Worm (Caenorhabditis elegans) whole organism, L4 larva: ENCODE data around the gene str-262.

Source experiments
- D1046.2 ChIP-seq: fragments of 200-800 bp; sonication (Bioruptor generic); IDR thresholded peaks from 2 replicates; pipeline ENCODE4 v1.3.6; 2022; ENCODE audit warnings: missing genetic modification characterization, missing compliant biosample characterization
- F26F4.8 ChIP-seq: fragments of 200-800 bp; sonication (Bioruptor generic); conservative IDR thresholded peaks from 2 replicates; pipeline ENCODE4 v1.3.6; 2022; ENCODE audit warnings: missing genetic modification characterization, missing compliant biosample characterization
- R02D3.7 ChIP-seq: fragments of 150-350 bp; sonication (generic microtip); optimal IDR thresholded peaks from 3 replicates; lab custom pipeline; 2014; ENCODE audit warnings: missing biosample characterization, missing genetic modification characterization
- T20F7.1 ChIP-seq: fragments of 200-800 bp; sonication (Bioruptor generic); optimal IDR thresholded peaks from 2 replicates; lab custom pipeline; 2018; ENCODE audit warnings: mild to moderate bottlenecking, missing genetic modification characterization, missing compliant biosample characterization
- Y48G9A.11 ChIP-seq: fragments of 200-800 bp; sonication (Bioruptor generic); IDR thresholded peaks from 2 replicates; pipeline ENCODE4 v1.3.6; 2022; ENCODE audit warnings: missing genetic modification reagents, missing genetic modification characterization, missing compliant biosample characterization
- aha-1 ChIP-seq: fragments of 150-350 bp; peaks from one replicate; lab custom pipeline; 2014; ENCODE audit warnings: missing biosample characterization, missing genetic modification characterization
- aly-2 ChIP-seq: sonication (generic microtip); optimal IDR thresholded peaks from 2 replicates; lab custom pipeline; 2018; ENCODE audit warnings: missing biosample characterization, missing genetic modification characterization
- ama-1 ChIP-seq: fragments of 150-350 bp; optimal IDR thresholded peaks from 2 replicates; lab custom pipeline; 2014; ENCODE audit warnings: inconsistent platforms, mixed read lengths
- attf-4 ChIP-seq: sonication (generic microtip); optimal IDR thresholded peaks from 3 replicates; lab custom pipeline; 2017; ENCODE audit warnings: missing biosample characterization, missing genetic modification characterization
- ceh-20 ChIP-seq: fragments of 200-800 bp; sonication (Bioruptor generic); IDR thresholded peaks from 2 replicates; pipeline ENCODE4 v1.3.6; 2022; ENCODE audit warnings: missing genetic modification reagents, missing genetic modification characterization, missing compliant biosample characterization
- ceh-28 ChIP-seq: fragments of 150-350 bp; optimal IDR thresholded peaks from 2 replicates; lab custom pipeline; 2014; ENCODE audit warnings: missing biosample characterization, missing genetic modification reagents, missing genetic modification characterization
- ceh-32 ChIP-seq: sonication (generic microtip); optimal IDR thresholded peaks from 2 replicates; lab custom pipeline; 2016; ENCODE audit warnings: mild to moderate bottlenecking, missing genetic modification characterization, missing compliant biosample characterization; ENCODE audit not compliant: poor library complexity
- ceh-82 ChIP-seq: sonication (generic microtip); optimal IDR thresholded peaks from 2 replicates; lab custom pipeline; 2017; ENCODE audit warnings: missing biosample characterization, missing genetic modification characterization
- daf-8 ChIP-seq: fragments of 200-800 bp; sonication (Bioruptor generic); IDR thresholded peaks from 2 replicates; pipeline ENCODE4 v1.3.6; 2022; ENCODE audit warnings: missing genetic modification characterization, missing compliant biosample characterization
- dve-1 ChIP-seq: sonication (generic microtip); optimal IDR thresholded peaks from 2 replicates; lab custom pipeline; 2017; ENCODE audit warnings: antibody characterized with exemption, mild to moderate bottlenecking, missing genetic modification characterization, missing compliant biosample characterization; ENCODE audit not compliant: insufficient read depth
- egl-27 ChIP-seq: sonication (generic microtip); optimal IDR thresholded peaks from 3 replicates; lab custom pipeline; 2017; ENCODE audit warnings: missing biosample characterization, missing genetic modification reagents, missing genetic modification characterization
- egl-43 ChIP-seq: fragments of 200-800 bp; sonication (Bioruptor generic); IDR thresholded peaks from 2 replicates; pipeline ENCODE4 v1.3.6; 2022; ENCODE audit warnings: missing genetic modification reagents, missing genetic modification characterization, missing compliant biosample characterization
- fkh-10 ChIP-seq: fragments of 150-350 bp; optimal IDR thresholded peaks from 2 replicates; lab custom pipeline; 2014; ENCODE audit warnings: missing biosample characterization, missing genetic modification reagents, missing genetic modification characterization
- fos-1 ChIP-seq: fragments of 150-350 bp; optimal IDR thresholded peaks from 2 replicates; lab custom pipeline; 2014; ENCODE audit warnings: missing biosample characterization, missing genetic modification characterization
- hlh-11 ChIP-seq: fragments of 200-800 bp; sonication (Bioruptor generic); optimal IDR thresholded peaks from 2 replicates; lab custom pipeline; 2018; ENCODE audit warnings: mild to moderate bottlenecking, missing genetic modification characterization, missing compliant biosample characterization
- hlh-30 ChIP-seq: sonication (generic microtip); optimal IDR thresholded peaks from 2 replicates; lab custom pipeline; 2017; ENCODE audit warnings: antibody characterized with exemption, mild to moderate bottlenecking, missing genetic modification characterization, missing compliant biosample characterization; ENCODE audit not compliant: insufficient read depth
- hmg-1.1 ChIP-seq: fragments of 200-800 bp; sonication (Bioruptor generic); IDR thresholded peaks from 2 replicates; pipeline ENCODE4 v1.3.6; 2022; ENCODE audit warnings: missing genetic modification reagents, missing genetic modification characterization, missing compliant biosample characterization
- lin-1 ChIP-seq: fragments of 200-800 bp; sonication (Bioruptor generic); IDR thresholded peaks from 2 replicates; pipeline ENCODE4 v1.3.6; 2022; ENCODE audit warnings: missing genetic modification reagents, missing genetic modification characterization, missing compliant biosample characterization
- lin-29 ChIP-seq: fragments of 200-800 bp; sonication (Bioruptor generic); IDR thresholded peaks from 2 replicates; pipeline ENCODE4 v1.3.6; 2022; ENCODE audit warnings: missing genetic modification reagents, missing genetic modification characterization, missing compliant biosample characterization
- lin-39 ChIP-seq: fragments of 150-350 bp; optimal IDR thresholded peaks from 2 replicates; lab custom pipeline; 2014; ENCODE audit warnings: missing biosample characterization, missing genetic modification reagents, missing genetic modification characterization
- lir-3 ChIP-seq: sonication (generic microtip); optimal IDR thresholded peaks from 2 replicates; lab custom pipeline; 2016; ENCODE audit warnings: mild to moderate bottlenecking, missing genetic modification characterization, missing compliant biosample characterization
- mdl-1 ChIP-seq, 2 experiments: fragments of 150-350 bp in 1 of 2; sonication (generic microtip) in 1 of 2; optimal IDR thresholded peaks; 2 replicates each; lab custom pipeline; 2014 to 2017; ENCODE audit warnings: missing biosample characterization in 2 of 2, missing genetic modification characterization in 2 of 2
- mdt-29 ChIP-seq: fragments of 200-800 bp; sonication (Bioruptor generic); IDR thresholded peaks from 2 replicates; pipeline ENCODE4 v1.3.6; 2022; ENCODE audit warnings: missing genetic modification reagents, missing genetic modification characterization, missing compliant biosample characterization
- mep-1 ChIP-seq: fragments of 150-350 bp; sonication (generic microtip); optimal IDR thresholded peaks from 3 replicates; lab custom pipeline; 2014; ENCODE audit warnings: missing biosample characterization, missing genetic modification characterization
- mxl-3 ChIP-seq: fragments of 200-800 bp; sonication (Bioruptor generic); optimal IDR thresholded peaks from 2 replicates; lab custom pipeline; 2018; ENCODE audit warnings: mild to moderate bottlenecking, missing genetic modification characterization, missing compliant biosample characterization
- nhr-10 ChIP-seq: fragments of 150-350 bp; optimal IDR thresholded peaks from 2 replicates; lab custom pipeline; 2014; ENCODE audit warnings: missing biosample characterization, missing genetic modification characterization
- nhr-11 ChIP-seq: fragments of 150-350 bp; optimal IDR thresholded peaks from 2 replicates; lab custom pipeline; 2014; ENCODE audit warnings: missing biosample characterization, missing genetic modification characterization
- nhr-25 ChIP-seq: sonication (generic microtip); optimal IDR thresholded peaks from 2 replicates; lab custom pipeline; 2017; ENCODE audit warnings: missing genetic modification characterization, mild to moderate bottlenecking, missing compliant biosample characterization, antibody characterized with exemption, moderate library complexity, borderline replicate concordance; ENCODE audit not compliant: insufficient read depth
- nhr-28 ChIP-seq: fragments of 150-350 bp; optimal IDR thresholded peaks from 2 replicates; lab custom pipeline; 2014; ENCODE audit warnings: missing biosample characterization, missing genetic modification characterization
- nhr-42 ChIP-seq: fragments of 200-800 bp; sonication (Bioruptor generic); IDR thresholded peaks from 2 replicates; pipeline ENCODE4 v1.3.6; 2022; ENCODE audit warnings: missing genetic modification characterization, missing compliant biosample characterization
- nhr-48 ChIP-seq: sonication (generic microtip); optimal IDR thresholded peaks from 2 replicates; lab custom pipeline; 2016; ENCODE audit warnings: mild to moderate bottlenecking, missing genetic modification characterization, missing compliant biosample characterization
- pqm-1 ChIP-seq: sonication (generic microtip); optimal IDR thresholded peaks from 2 replicates; lab custom pipeline; 2017; ENCODE audit warnings: missing biosample characterization, missing genetic modification characterization
- saeg-2 ChIP-seq: fragments of 200-800 bp; sonication (Bioruptor generic); IDR thresholded peaks from 2 replicates; pipeline ENCODE4 v1.3.6; 2022; ENCODE audit warnings: missing genetic modification reagents, missing genetic modification characterization, missing compliant biosample characterization
- set-16 ChIP-seq: fragments of 200-800 bp; sonication (Bioruptor generic); IDR thresholded peaks from 2 replicates; pipeline ENCODE4 v1.3.6; 2022; ENCODE audit warnings: missing genetic modification reagents, missing genetic modification characterization, missing compliant biosample characterization
- skn-1 ChIP-seq: fragments of 150-350 bp; optimal IDR thresholded peaks from 2 replicates; lab custom pipeline; 2014; ENCODE audit warnings: missing biosample characterization, missing genetic modification characterization
- snpc-4 ChIP-seq: fragments of 150-350 bp; optimal IDR thresholded peaks from 2 replicates; lab custom pipeline; 2014; ENCODE audit warnings: missing biosample characterization, missing genetic modification characterization
- tra-1 ChIP-seq: fragments of 200-800 bp; sonication (Bioruptor generic); IDR thresholded peaks from 2 replicates; pipeline ENCODE4 v1.3.6; 2022; ENCODE audit warnings: missing genetic modification reagents, missing genetic modification characterization, missing compliant biosample characterization
- unc-39 ChIP-seq: sonication (generic microtip); optimal IDR thresholded peaks from 2 replicates; lab custom pipeline; 2017; ENCODE audit warnings: missing biosample characterization, missing genetic modification characterization
- unc-62 ChIP-seq, 3 experiments: fragments of 150-350 bp in 1 of 3; sonication (generic microtip); optimal IDR thresholded peaks in 2 of 3; peaks in 1 of 3; 1 replicate in 1 of 3; 2 replicates in 2 of 3; lab custom pipeline; 2014 to 2017; ENCODE audit warnings: missing biosample characterization in 3 of 3, missing genetic modification characterization in 3 of 3, missing genetic modification reagents in 3 of 3, missing genotype in 1 of 3
- zag-1 ChIP-seq: fragments of 150-350 bp; optimal IDR thresholded peaks from 2 replicates; lab custom pipeline; 2014; ENCODE audit warnings: missing biosample characterization, missing genetic modification characterization
- ztf-7 ChIP-seq: fragments of 150-350 bp; optimal IDR thresholded peaks from 2 replicates; lab custom pipeline; 2014; ENCODE audit warnings: missing biosample characterization, missing genetic modification characterization

The str-262 gene

ce11 chrV:727484-728351 is 24.9 kb downstream of the str-262 start, which contains the start of the genes icl-1 and srh-2 (continued):
- peak; percentile 66 to 75 for TF ChIP-seq mdl-1 (tag; optimal IDR thresholded peaks at IDR 0.05; lab: Kevin White, UChicago)
- TF ChIP-seq attf-4 (tag; lab: Kevin White, UChicago) = no peak
- peak; percentile 73 for TF ChIP-seq mep-1 (tag; lab: Kevin White, UChicago)
- peak; percentile 36 for TF ChIP-seq nhr-11 (tag; lab: Kevin White, UChicago)
- peak; percentile 42; the same call in 1 of the 2 replicates for TF ChIP-seq hmg-1.1 (GFP tag; lab: Robert Waterston, UW)
- no peak for TF ChIP-seq ceh-32
- no peak for TF ChIP-seq ztf-7 (tag; lab: Kevin White, UChicago)
- TF ChIP-seq fkh-10 (GFP tag; lab: Kevin White, UChicago) = no peak
- 0 out of 2 replicates have a peak, but pooled peaks have one; percentile 23 for TF ChIP-seq lin-1 (GFP tag; lab: Robert Waterston, UW)
- no peak for TF ChIP-seq ceh-28
- TF ChIP-seq zag-1 (tag; lab: Kevin White, UChicago) = no peak
- no peak for TF ChIP-seq lin-39 (tag; lab: Kevin White, UChicago)
- no peak for TF ChIP-seq Y48G9A.11
- no peak for TF ChIP-seq pqm-1
- peak; percentile 84 for TF ChIP-seq hlh-11 (tag; lab: Kevin White, UChicago)
- peak; percentile 38; the same call in 1 of the 2 replicates for TF ChIP-seq lin-29 (GFP tag; lab: Robert Waterston, UW)
- peak; percentile 73 for TF ChIP-seq egl-43 (GFP tag; lab: Robert Waterston, UW)
- TF ChIP-seq F26F4.8 (GFP tag; lab: Robert Waterston, UW) = no peak
- no peak; the same call in 1 of the 2 replicates for TF ChIP-seq D1046.2 (GFP tag; lab: Robert Waterston, UW)
- no peak for TF ChIP-seq nhr-25 (tag; lab: Kevin White, UChicago)
- no peak for TF ChIP-seq skn-1
- TF ChIP-seq nhr-10 = peak; percentile 64
- TF ChIP-seq unc-62 (GFP tag; optimal IDR thresholded peaks at IDR 0.05 in 1 of 2; lab: Kevin White, UChicago) = no peak
- no peak for TF ChIP-seq unc-62 (tag; optimal IDR thresholded peaks at IDR 0.05; lab: Kevin White, UChicago)
- peak; percentile 67 for TF ChIP-seq nhr-28
- peak; percentile 95 for TF ChIP-seq ama-1
- TF ChIP-seq fos-1 (tag; lab: Kevin White, UChicago) = no peak
- no peak for TF ChIP-seq egl-27
- TF ChIP-seq saeg-2 (GFP tag; lab: Robert Waterston, UW) = peak; percentile 57; the same call in 1 of the 2 replicates
- no peak for TF ChIP-seq daf-8
- TF ChIP-seq hlh-30 = peak; percentile 62
- TF ChIP-seq lir-3 (tag; lab: Kevin White, UChicago) = no peak
- no peak for TF ChIP-seq mxl-3 (GFP tag; lab: Kevin White, UChicago)
- TF ChIP-seq mdt-29 (GFP tag; lab: Robert Waterston, UW) = peak; percentile 48; the same call in 1 of the 2 replicates
- TF ChIP-seq snpc-4 (tag; lab: Kevin White, UChicago) = no peak

- TF ChIP-seq aly-2 (tag; lab: Kevin White, UChicago) (no peak), aha-1 (tag; lab: Kevin White, UChicago) (peak; percentile 97), ceh-82 (no peak), R02D3.7 (tag; lab: Kevin White, UChicago) (no peak), tra-1 (no peak), lin-29 (GFP tag; lab: Robert Waterston, UW) (no peak; the same call in 1 of the 2 replicates), egl-43 (GFP tag; lab: Robert Waterston, UW) (no peak), ceh-28 (no peak), nhr-42 (GFP tag; lab: Robert Waterston, UW) (peak; percentile 24; the same call in 1 of the 2 replicates), nhr-10 (peak; percentile 22), ceh-20 (GFP tag; lab: Robert Waterston, UW) (no peak), hlh-30 (no peak), hlh-11 (tag; lab: Kevin White, UChicago) (no peak), nhr-48 (tag; lab: Kevin White, UChicago) (no peak), dve-1 (tag; lab: Kevin White, UChicago) (peak; percentile 43), set-16 (GFP tag; lab: Robert Waterston, UW) (no peak), unc-39 (no peak), T20F7.1 (GFP tag; lab: Kevin White, UChicago) (no peak), lin-1 (GFP tag; lab: Robert Waterston, UW) (no peak; the same call in 1 of the 2 replicates)
These were observed 25.8 kb downstream of the str-262 start for ce11 chrV:726573-727483.
